Fruit fly (Drosophila melanogaster): ENCODE measurements around the gene msn.

- peak; percentile 50 for TF ChIP-seq OdsH (GFP tag; optimal IDR thresholded peaks at IDR 0.05)
- TF ChIP-seq Sp1 (GFP tag; optimal IDR thresholded peaks at IDR 0.05): peak; percentile 27
- TF ChIP-seq Dfd (GFP tag; optimal IDR thresholded peaks at IDR 0.05): no peak
- TF ChIP-seq jim (GFP tag; optimal IDR thresholded peaks at IDR 0.05): no peak
- TF ChIP-seq tai (GFP tag; optimal IDR thresholded peaks at IDR 0.05): no peak
- TF ChIP-seq CG32264 (GFP tag; optimal IDR thresholded peaks at IDR 0.05): peak; percentile 23
- peak; percentile 51 for TF ChIP-seq psq (GFP tag; optimal IDR thresholded peaks at IDR 0.05)
- peak; percentile 16 for TF ChIP-seq woc (GFP tag; optimal IDR thresholded peaks at IDR 0.05)
- no peak for TF ChIP-seq CrebA (GFP tag; optimal IDR thresholded peaks at IDR 0.05; ENCODE audit: borderline replicate concordance)
- peak; percentile 69 for TF ChIP-seq h (GFP tag; optimal IDR thresholded peaks at IDR 0.05)
- TF ChIP-seq Hr78 (GFP tag; optimal IDR thresholded peaks at IDR 0.05): no peak
- TF ChIP-seq GATAd (GFP tag; optimal IDR thresholded peaks at IDR 0.05): no peak
- no peak for TF ChIP-seq usp (GFP tag; optimal IDR thresholded peaks at IDR 0.05)
These were observed 52.6 kb downstream of the msn start for dm6 chr3L:2533732-2534073.

Measured in whole organism, wandering third instar larva.